Worm (Caenorhabditis elegans) whole organism, L3 larva: ENCODE measurements around the gene prx-19.

Source experiments
- R02D3.7 ChIP-seq: fragments of 150-350 bp; optimal IDR thresholded peaks from 2 replicates; lab custom pipeline; 2014; ENCODE audit warnings: missing biosample characterization, missing genetic modification characterization
- ZK546.5 ChIP-seq: sonication (generic microtip); optimal IDR thresholded peaks from 2 replicates; lab custom pipeline; 2017; ENCODE audit warnings: missing biosample characterization, missing genetic modification characterization
- ama-1 ChIP-seq: fragments of 150-350 bp; optimal IDR thresholded peaks from 2 replicates; lab custom pipeline; 2018
- ceh-82 ChIP-seq: fragments of 150-350 bp; optimal IDR thresholded peaks from 2 replicates; lab custom pipeline; 2014; ENCODE audit warnings: missing biosample characterization, missing genetic modification characterization
- ceh-9 ChIP-seq: sonication (generic microtip); optimal IDR thresholded peaks from 2 replicates; lab custom pipeline; 2018; ENCODE audit warnings: missing biosample characterization, missing genetic modification characterization
- daf-12 ChIP-seq: fragments of 150-350 bp; optimal IDR thresholded peaks from 2 replicates; lab custom pipeline; 2014; ENCODE audit warnings: missing biosample characterization, missing genetic modification reagents, missing genetic modification characterization
- egl-27 ChIP-seq: sonication (generic microtip); optimal IDR thresholded peaks from 4 replicates; lab custom pipeline; 2017; ENCODE audit warnings: missing biosample characterization, missing genetic modification reagents, missing genetic modification characterization
- egl-5 ChIP-seq: fragments of 150-350 bp; optimal IDR thresholded peaks from 2 replicates; lab custom pipeline; 2017; ENCODE audit warnings: missing biosample characterization, missing genetic modification reagents, missing genetic modification characterization, inconsistent platforms
- elt-2 ChIP-seq: sonication (generic microtip); optimal IDR thresholded peaks from 2 replicates; lab custom pipeline; 2016; ENCODE audit warnings: missing genetic modification reagents, mild to moderate bottlenecking, missing genetic modification characterization, missing compliant biosample characterization
- elt-3 ChIP-seq, 3 experiments: fragments of 150-350 bp in 1 of 3; sonication (generic microtip) in 2 of 3; optimal IDR thresholded peaks; 2 replicates in 2 of 3; 4 replicates in 1 of 3; lab custom pipeline; 2014 to 2017; ENCODE audit warnings: missing biosample characterization in 3 of 3, missing genetic modification characterization in 3 of 3
- fkh-10 ChIP-seq: sonication (generic microtip); optimal IDR thresholded peaks from 2 replicates; lab custom pipeline; 2017; ENCODE audit warnings: missing biosample characterization, missing genetic modification reagents, missing genetic modification characterization
- fos-1 ChIP-seq: fragments of 150-350 bp; optimal IDR thresholded peaks from 2 replicates; lab custom pipeline; 2014; ENCODE audit warnings: missing biosample characterization, missing genetic modification characterization
- jun-1 ChIP-seq: fragments of 150-350 bp; optimal IDR thresholded peaks from 2 replicates; lab custom pipeline; 2014; ENCODE audit warnings: missing biosample characterization, missing genetic modification reagents, missing genetic modification characterization
- lin-15B ChIP-seq: fragments of 150-350 bp; optimal IDR thresholded peaks from 2 replicates; lab custom pipeline; 2014; ENCODE audit warnings: missing biosample characterization, missing genetic modification characterization
- lin-39 ChIP-seq: fragments of 150-350 bp; optimal IDR thresholded peaks from 2 replicates; lab custom pipeline; 2018; ENCODE audit warnings: missing biosample characterization, missing genetic modification reagents, missing genetic modification characterization
- lsy-12 ChIP-seq: sonication (generic microtip); optimal IDR thresholded peaks from 2 replicates; lab custom pipeline; 2016; ENCODE audit warnings: mild to moderate bottlenecking, missing genetic modification characterization, missing compliant biosample characterization
- mml-1 ChIP-seq: fragments of 150-350 bp; sonication (generic microtip); optimal IDR thresholded peaks from 3 replicates; lab custom pipeline; 2014; ENCODE audit warnings: missing biosample characterization, missing genetic modification characterization
- nfya-1 ChIP-seq: sonication (generic microtip); optimal IDR thresholded peaks from 2 replicates; lab custom pipeline; 2017; ENCODE audit warnings: missing genetic modification characterization, mild to moderate bottlenecking, missing compliant biosample characterization, antibody characterized with exemption, moderate library complexity; ENCODE audit not compliant: insufficient read depth
- nhr-12 ChIP-seq: fragments of 150-350 bp; optimal IDR thresholded peaks from 2 replicates; lab custom pipeline; 2014; ENCODE audit warnings: missing biosample characterization, missing genetic modification characterization
- nhr-25 ChIP-seq: sonication (generic microtip); optimal IDR thresholded peaks from 2 replicates; lab custom pipeline; 2017; ENCODE audit warnings: missing biosample characterization, missing genetic modification characterization
- nhr-28 ChIP-seq: fragments of 150-350 bp; optimal IDR thresholded peaks from 2 replicates; lab custom pipeline; 2014; ENCODE audit warnings: missing biosample characterization, missing genetic modification characterization
- nhr-76 ChIP-seq: fragments of 150-350 bp; sonication (generic microtip); optimal IDR thresholded peaks from 5 replicates; lab custom pipeline; 2014; ENCODE audit warnings: missing biosample characterization, missing genetic modification characterization
- pha-4 ChIP-seq: fragments of 150-350 bp; optimal IDR thresholded peaks from 2 replicates; lab custom pipeline; 2014; ENCODE audit warnings: missing biosample characterization, missing genetic modification reagents, missing genetic modification characterization
- pqm-1 ChIP-seq: fragments of 150-350 bp; optimal IDR thresholded peaks from 2 replicates; lab custom pipeline; 2017; ENCODE audit warnings: missing biosample characterization, missing genetic modification characterization, inconsistent platforms
- skn-1 ChIP-seq: fragments of 150-350 bp; optimal IDR thresholded peaks from 2 replicates; lab custom pipeline; 2014; ENCODE audit warnings: missing biosample characterization, missing genetic modification characterization
- tbx-2 ChIP-seq: sonication (generic microtip); optimal IDR thresholded peaks from 2 replicates; lab custom pipeline; 2016; ENCODE audit warnings: mild to moderate bottlenecking, missing genetic modification characterization, missing compliant biosample characterization
- unc-62 ChIP-seq: fragments of 150-350 bp; sonication (generic microtip); optimal IDR thresholded peaks from 4 replicates; lab custom pipeline; 2014; ENCODE audit warnings: missing biosample characterization, missing genetic modification reagents, missing genetic modification characterization
- zag-1 ChIP-seq: fragments of 150-350 bp; optimal IDR thresholded peaks from 2 replicates; lab custom pipeline; 2014; ENCODE audit warnings: missing biosample characterization, missing genetic modification characterization
- ztf-4 ChIP-seq: fragments of 150-350 bp; optimal IDR thresholded peaks from 2 replicates; lab custom pipeline; 2014; ENCODE audit warnings: missing biosample characterization, missing genetic modification characterization

prx-19 gene

DNA sequence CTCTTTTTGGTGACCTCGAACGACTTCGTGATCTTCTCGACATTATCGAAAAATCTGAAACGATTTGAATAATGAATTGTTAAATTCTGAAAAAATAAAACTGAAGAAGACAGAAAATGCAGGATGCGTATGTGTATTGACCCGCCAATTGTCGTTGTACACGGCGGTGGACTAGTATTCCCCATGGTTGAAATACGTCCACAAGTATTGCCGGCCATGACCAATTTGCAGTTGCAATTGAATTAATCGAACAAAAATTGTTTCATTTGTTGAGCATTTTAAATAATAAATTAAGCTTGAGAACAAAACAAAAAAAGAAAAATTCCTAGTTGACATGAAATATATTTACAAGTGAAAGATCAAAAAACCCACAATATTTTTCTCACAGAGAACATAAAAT, 20.1 kb upstream of the prx-19 start, which contains the start of gene F44E2.3:
F44E2.3 (minus strand) TSS at position 61 of the 400 bp plus-strand sequence.
- TF ChIP-seq nfya-1 (tag; lab: Kevin White, UChicago), result peak; percentile 79
- peak; percentile 66 for TF ChIP-seq lin-15B (tag; lab: Kevin White, UChicago)
- TF ChIP-seq egl-27 (tag; lab: Kevin White, UChicago), result no peak
- no peak for TF ChIP-seq daf-12 (tag; lab: Kevin White, UChicago)

ce11 chrIII:8827128-8827527, 18.0 kb upstream of the prx-19 start, which contains the start of gene F54F2.9:
F54F2.9 (minus strand) TSS chrIII:8827228.
- TF ChIP-seq skn-1 (tag; lab: Kevin White, UChicago) (no peak), elt-2 (tag; lab: Kevin White, UChicago) (no peak), ceh-9 (tag; lab: Kevin White, UChicago) (no peak), nhr-76 (tag; lab: Kevin White, UChicago) (no peak), lin-15B (tag; lab: Kevin White, UChicago) (no peak), nhr-12 (tag; lab: Kevin White, UChicago) (no peak), fkh-10 (GFP tag; lab: Kevin White, UChicago) (no peak), nhr-25 (no peak), elt-3 (tag; optimal IDR thresholded peaks at IDR 0.05; lab: Kevin White, UChicago) (no peak), R02D3.7 (no peak), daf-12 (tag; lab: Kevin White, UChicago) (no peak), unc-62 (GFP tag; lab: Kevin White, UChicago) (no peak), ceh-82 (tag; lab: Kevin White, UChicago) (no peak), pqm-1 (tag; lab: Kevin White, UChicago) (no peak), jun-1 (tag; lab: Kevin White, UChicago) (no peak), ZK546.5 (tag; lab: Kevin White, UChicago) (no peak), mml-1 (tag; lab: Kevin White, UChicago) (no peak), egl-5 (no peak)

DNA sequence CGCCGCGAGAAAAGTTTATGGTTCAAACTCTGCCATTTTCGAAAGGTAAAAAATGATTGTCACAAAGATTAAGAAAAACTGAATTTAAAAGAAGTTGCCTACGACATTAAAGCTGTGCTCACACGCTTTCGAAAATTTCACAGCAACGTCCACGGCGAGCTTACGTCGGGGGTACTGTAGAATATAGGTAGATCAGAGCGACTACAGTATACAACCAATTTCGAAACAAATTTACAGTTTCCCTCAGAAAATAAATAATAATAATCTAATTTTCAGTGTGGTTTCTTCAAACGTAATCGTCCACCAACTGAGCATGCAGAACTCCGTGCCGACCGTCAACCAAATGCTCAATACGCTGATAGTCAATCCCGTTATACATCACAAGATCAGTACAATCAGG, 15.5 kb upstream of the prx-19 start:
- TF ChIP-seq lsy-12, result no peak
- no peak for TF ChIP-seq ceh-9 (tag; lab: Kevin White, UChicago)
- no peak for TF ChIP-seq egl-27 (tag; lab: Kevin White, UChicago)
- no peak for TF ChIP-seq lin-39 (tag; lab: Kevin White, UChicago)

DNA sequence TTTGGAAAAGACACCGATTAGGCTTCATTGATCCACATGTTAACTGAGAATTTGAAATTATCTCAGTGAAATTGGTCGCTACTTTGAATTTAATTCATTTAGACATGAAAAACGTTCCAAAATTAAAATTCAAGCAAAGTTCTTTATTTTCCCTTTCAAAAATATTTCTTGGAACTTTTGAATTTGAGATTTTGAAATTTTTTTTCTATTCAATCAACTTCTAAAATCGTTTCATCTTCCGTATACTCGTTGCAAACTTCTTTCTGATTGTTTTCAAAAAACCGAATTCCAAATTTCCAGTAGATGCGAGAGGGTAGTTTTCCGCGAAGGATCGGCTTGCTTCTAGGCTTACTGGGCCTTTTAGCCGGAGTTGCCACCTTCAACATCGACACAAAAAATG, 9.5 kb upstream of the prx-19 start, which contains the start of gene pat-2:
pat-2 (plus strand) TSS at position 301 of the 400 bp plus-strand sequence.
- TF ChIP-seq fos-1 (tag; lab: Kevin White, UChicago) (no peak), lin-15B (tag; lab: Kevin White, UChicago) (no peak), zag-1 (tag; lab: Kevin White, UChicago) (no peak), pha-4 (tag; lab: Kevin White, UChicago) (no peak), nhr-28 (tag; lab: Kevin White, UChicago) (no peak), nhr-12 (tag; lab: Kevin White, UChicago) (no peak), lin-39 (tag; lab: Kevin White, UChicago) (no peak), mml-1 (tag; lab: Kevin White, UChicago) (no peak), tbx-2 (tag; lab: Kevin White, UChicago) (no peak), elt-3 (tag; optimal IDR thresholded peaks at IDR 0.05; lab: Kevin White, UChicago) (no peak)

DNA sequence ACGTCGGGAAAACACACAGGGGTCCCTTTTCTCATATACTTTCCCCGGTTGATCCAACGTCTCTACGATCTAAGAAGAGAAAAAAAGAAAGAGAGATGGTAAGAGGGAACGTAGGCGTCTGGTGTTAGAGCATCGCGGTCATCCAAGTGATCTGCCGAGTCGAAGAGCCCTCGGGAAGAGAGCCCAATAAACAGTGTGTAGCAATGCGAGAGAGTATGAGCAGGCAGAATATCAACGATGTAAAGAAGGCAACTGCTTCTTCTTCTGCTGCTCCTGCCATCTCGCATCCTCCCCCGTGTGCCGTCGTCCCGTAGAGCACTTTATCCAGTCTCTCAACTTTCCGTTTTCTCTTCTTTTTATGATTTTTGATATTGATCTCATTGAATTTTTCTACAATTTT, 6.6 kb upstream of the prx-19 start:
- TF ChIP-seq egl-5, result peak; percentile 41
- no peak for TF ChIP-seq daf-12 (tag; lab: Kevin White, UChicago)
- peak; percentile 29 for TF ChIP-seq lin-39 (tag; lab: Kevin White, UChicago)
- TF ChIP-seq ztf-4, result no peak

DNA sequence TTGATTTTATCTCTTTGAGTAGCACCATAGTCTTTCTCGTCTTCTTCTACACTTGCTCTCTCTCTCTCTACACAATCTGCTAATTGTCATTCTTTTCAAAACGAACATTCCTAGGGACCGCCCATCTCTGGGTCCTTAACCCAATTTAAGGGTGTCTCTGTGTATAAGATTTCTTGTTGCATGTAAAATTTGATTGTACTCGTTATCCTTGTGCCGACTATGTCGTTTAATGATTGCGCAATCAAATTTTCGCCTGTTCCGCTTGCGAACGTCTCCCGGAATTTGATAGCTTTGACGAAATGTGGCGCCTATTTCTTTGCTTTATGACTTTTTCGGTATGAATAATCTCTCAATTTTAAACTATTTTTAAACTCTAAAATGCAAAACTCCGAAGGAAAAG, 2.0 kb upstream of the prx-19 start:
- TF ChIP-seq lin-39 (tag; lab: Kevin White, UChicago) (no peak), fkh-10 (GFP tag; lab: Kevin White, UChicago) (peak; percentile 22), jun-1 (tag; lab: Kevin White, UChicago) (no peak)

DNA sequence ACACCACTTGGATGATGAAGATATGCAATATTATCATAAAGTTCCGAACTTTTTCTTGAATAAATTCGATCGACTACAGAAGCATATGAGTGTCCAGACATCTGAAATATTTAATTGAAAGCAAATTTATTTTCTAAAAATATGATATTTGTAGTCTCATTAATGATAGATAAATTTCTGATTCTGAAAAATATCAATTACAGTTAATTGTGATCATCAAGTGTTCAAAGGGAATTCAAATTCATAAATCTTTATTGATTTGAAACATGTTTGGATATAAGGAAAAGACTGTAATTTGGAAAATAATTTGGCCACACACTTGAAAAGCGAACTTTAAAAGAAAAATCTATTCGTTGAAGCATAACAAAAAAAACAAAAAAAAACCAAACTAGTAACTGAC, 1.8 kb downstream of the prx-19 start, which contains the start of gene F54F2.7:
F54F2.7 (minus strand) TSS at position 101 of the 400 bp plus-strand sequence.
- TF ChIP-seq ceh-82 (tag; lab: Kevin White, UChicago) (no peak), ama-1 (no peak)
